Worm (Caenorhabditis elegans): Measurements from ENCODE around the gene K09C4.7.

- no peak for TF ChIP-seq lin-13 (GFP tag; optimal IDR thresholded peaks at IDR 0.05)
- no peak for TF ChIP-seq skn-1 (tag; optimal IDR thresholded peaks at IDR 0.05)
- TF ChIP-seq nhr-11 (tag; optimal IDR thresholded peaks at IDR 0.05), result no peak
- no peak for TF ChIP-seq unc-62 (GFP tag; optimal IDR thresholded peaks at IDR 0.05)
- no peak for TF ChIP-seq ceh-82 (tag; optimal IDR thresholded peaks at IDR 0.05)
- TF ChIP-seq nhr-10 (tag; optimal IDR thresholded peaks at IDR 0.05), result no peak
- TF ChIP-seq alr-1 (tag; optimal IDR thresholded peaks at IDR 0.05), result no peak
- no peak for TF ChIP-seq ceh-16 (tag; optimal IDR thresholded peaks at IDR 0.05)
Measured at ce11 chrX:3250481-3251091, 22.1 kb upstream of the K09C4.7 start, which contains the start of gene pqn-37.

Data from whole organism, L2 larva.